Worm (Caenorhabditis elegans) whole organism, L1 larva: ENCODE results near the gene his-71.

Experiments
- C04F5.9 ChIP-seq: sonication (generic microtip); optimal IDR thresholded peaks from 2 replicates; lab custom pipeline; 2016; ENCODE audit warnings: missing genetic modification characterization, missing compliant biosample characterization
- C16A3.4 ChIP-seq: fragments of 150-350 bp; optimal IDR thresholded peaks from 2 replicates; lab custom pipeline; 2014; ENCODE audit warnings: missing biosample characterization, missing genetic modification characterization
- F16B12.6 ChIP-seq: fragments of 150-350 bp; optimal IDR thresholded peaks from 2 replicates; lab custom pipeline; 2014; ENCODE audit warnings: missing biosample characterization, missing genetic modification characterization
- alr-1 ChIP-seq: fragments of 200-800 bp; sonication (Bioruptor generic); optimal IDR thresholded peaks from 2 replicates; lab custom pipeline; 2018; ENCODE audit warnings: borderline replicate concordance, mild to moderate bottlenecking, missing genetic modification characterization, missing compliant biosample characterization
- aly-2 ChIP-seq: fragments of 150-350 bp; optimal IDR thresholded peaks from 2 replicates; lab custom pipeline; 2014; ENCODE audit warnings: missing biosample characterization, missing genetic modification characterization
- ama-1 ChIP-seq: fragments of 150-350 bp; optimal IDR thresholded peaks from 2 replicates; lab custom pipeline; 2014
- blmp-1 ChIP-seq: fragments of 150-350 bp; optimal IDR thresholded peaks from 2 replicates; lab custom pipeline; 2014; ENCODE audit warnings: missing biosample characterization, missing genetic modification characterization
- ceh-63 ChIP-seq: fragments of 200-800 bp; sonication (Bioruptor generic); optimal IDR thresholded peaks from 2 replicates; lab custom pipeline; 2018; ENCODE audit warnings: mild to moderate bottlenecking, missing genetic modification characterization, missing compliant biosample characterization
- ceh-8 ChIP-seq: fragments of 200-800 bp; sonication (Bioruptor generic); optimal IDR thresholded peaks from 2 replicates; lab custom pipeline; 2018; ENCODE audit warnings: mild to moderate bottlenecking, missing genetic modification characterization, moderate library complexity, missing compliant biosample characterization
- ceh-82 ChIP-seq, 3 experiments: fragments of 150-350 bp in 1 of 3; sonication (generic microtip) in 2 of 3; optimal IDR thresholded peaks; 2 replicates each; lab custom pipeline; 2014 to 2017; ENCODE audit warnings: missing biosample characterization in 3 of 3, missing genetic modification characterization in 3 of 3
- ceh-90 ChIP-seq: sonication (generic microtip); optimal IDR thresholded peaks from 2 replicates; lab custom pipeline; 2016; ENCODE audit warnings: missing genetic modification characterization, missing compliant biosample characterization
- ces-1 ChIP-seq: fragments of 150-350 bp; optimal IDR thresholded peaks from 2 replicates; lab custom pipeline; 2014; ENCODE audit warnings: missing biosample characterization, missing genetic modification reagents, missing genetic modification characterization
- dpl-1 ChIP-seq, 3 experiments: fragments of 150-350 bp in 2 of 3; sonication (generic microtip) in 1 of 3; optimal IDR thresholded peaks; 2 replicates each; lab custom pipeline; 2014 to 2017; ENCODE audit warnings: missing biosample characterization in 3 of 3, missing genetic modification characterization in 3 of 3, missing genetic modification reagents in 3 of 3
- efl-1 ChIP-seq, 4 experiments: fragments of 150-350 bp; optimal IDR thresholded peaks in 3 of 4; peaks in 1 of 4; 1 replicate in 1 of 4; 2 replicates in 3 of 4; lab custom pipeline; 2014; ENCODE audit warnings: missing biosample characterization in 2 of 4, missing genetic modification characterization in 2 of 4, missing genetic modification reagents in 2 of 4
- efl-3 ChIP-seq: fragments of 200-800 bp; sonication (Bioruptor generic); optimal IDR thresholded peaks from 2 replicates; lab custom pipeline; 2018; ENCODE audit warnings: mild to moderate bottlenecking, missing genetic modification characterization, missing compliant biosample characterization
- egl-13 ChIP-seq: sonication (generic microtip); optimal IDR thresholded peaks from 2 replicates; lab custom pipeline; 2016; ENCODE audit warnings: missing genotype, missing genetic modification reagents, missing genetic modification characterization, missing compliant biosample characterization
- egl-27 ChIP-seq, 2 experiments: fragments of 150-350 bp in 1 of 2; sonication (generic microtip); optimal IDR thresholded peaks; 3 replicates each; lab custom pipeline; 2017 to 2018; ENCODE audit warnings: missing biosample characterization in 2 of 2, missing genetic modification characterization in 2 of 2, missing genetic modification reagents in 2 of 2
- elt-2 ChIP-seq: sonication (generic microtip); optimal IDR thresholded peaks from 2 replicates; lab custom pipeline; 2016; ENCODE audit warnings: missing genetic modification characterization, mild to moderate bottlenecking, inconsistent platforms, missing compliant biosample characterization, missing genetic modification reagents
- elt-3 ChIP-seq, 6 experiments: fragments of 150-350 bp in 1 of 6; sonication (generic microtip); optimal IDR thresholded peaks; 2 replicates each; lab custom pipeline; 2017 to 2018; ENCODE audit warnings: missing biosample characterization in 6 of 6, missing genetic modification characterization in 6 of 6, inconsistent platforms in 1 of 6
- fkh-4 ChIP-seq: sonication (generic microtip); optimal IDR thresholded peaks from 2 replicates; lab custom pipeline; 2016; ENCODE audit warnings: missing compliant biosample characterization, missing genetic modification characterization, borderline replicate concordance
- fkh-8 ChIP-seq: sonication (generic microtip); optimal IDR thresholded peaks from 2 replicates; lab custom pipeline; 2016; ENCODE audit warnings: mild to moderate bottlenecking, missing genetic modification characterization, missing compliant biosample characterization
- fos-1 ChIP-seq: fragments of 150-350 bp; optimal IDR thresholded peaks from 2 replicates; lab custom pipeline; 2014; ENCODE audit warnings: missing biosample characterization, missing genetic modification characterization
- grh-1 ChIP-seq: fragments of 200-800 bp; sonication (Bioruptor generic); IDR thresholded peaks from 2 replicates; pipeline ENCODE4 v1.3.6; 2022; ENCODE audit warnings: missing genetic modification reagents, missing genetic modification characterization, missing compliant biosample characterization
- hlh-4 ChIP-seq: sonication (generic microtip); optimal IDR thresholded peaks from 2 replicates; lab custom pipeline; 2016; ENCODE audit warnings: mild to moderate bottlenecking, missing genetic modification characterization, missing compliant biosample characterization
- jun-1 ChIP-seq: fragments of 150-350 bp; optimal IDR thresholded peaks from 2 replicates; lab custom pipeline; 2014; ENCODE audit warnings: missing biosample characterization, missing genetic modification reagents, missing genetic modification characterization
- lin-13 ChIP-seq: fragments of 150-350 bp; optimal IDR thresholded peaks from 2 replicates; lab custom pipeline; 2014; ENCODE audit warnings: missing biosample characterization, missing genetic modification reagents, missing genetic modification characterization
- lin-14 ChIP-seq: fragments of 200-800 bp; sonication (Bioruptor generic); optimal IDR thresholded peaks from 2 replicates; lab custom pipeline; 2018; ENCODE audit warnings: mild to moderate bottlenecking, missing genetic modification characterization, moderate library complexity, missing compliant biosample characterization
- lin-15B ChIP-seq: fragments of 150-350 bp; sonication (generic microtip); optimal IDR thresholded peaks from 3 replicates; lab custom pipeline; 2014; ENCODE audit warnings: missing biosample characterization, missing genetic modification characterization
- lin-35 ChIP-seq, 2 experiments: fragments of 150-350 bp; optimal IDR thresholded peaks; 2 replicates each; lab custom pipeline; 2014; ENCODE audit warnings: missing biosample characterization in 2 of 2, missing genetic modification characterization in 2 of 2, missing genetic modification reagents in 2 of 2
- mdl-1 ChIP-seq, 2 experiments: fragments of 150-350 bp; optimal IDR thresholded peaks; 2 replicates each; lab custom pipeline; 2014 to 2017; ENCODE audit warnings: missing biosample characterization in 2 of 2, missing genetic modification characterization in 2 of 2, inconsistent platforms in 1 of 2
- mef-2 ChIP-seq: fragments of 150-350 bp; optimal IDR thresholded peaks from 2 replicates; lab custom pipeline; 2014; ENCODE audit warnings: missing biosample characterization, missing genetic modification characterization
- nhr-12 ChIP-seq: sonication (generic microtip); optimal IDR thresholded peaks from 2 replicates; lab custom pipeline; 2017; ENCODE audit warnings: missing biosample characterization, missing genetic modification characterization
- nhr-47 ChIP-seq: sonication (generic microtip); optimal IDR thresholded peaks from 2 replicates; lab custom pipeline; 2016; ENCODE audit warnings: mild to moderate bottlenecking, missing genetic modification characterization, moderate library complexity, missing compliant biosample characterization
- nhr-71 ChIP-seq: sonication (generic microtip); optimal IDR thresholded peaks from 2 replicates; lab custom pipeline; 2016; ENCODE audit warnings: mild to moderate bottlenecking, missing genetic modification characterization, moderate library complexity, missing compliant biosample characterization
- nhr-84 ChIP-seq: sonication (generic microtip); optimal IDR thresholded peaks from 2 replicates; lab custom pipeline; 2017; ENCODE audit warnings: missing biosample characterization, missing genetic modification characterization
- nhr-85 ChIP-seq: sonication (generic microtip); peaks from one replicate; lab custom pipeline; 2016; ENCODE audit warnings: missing genetic modification characterization, inconsistent platforms, missing compliant biosample characterization
- nhr-90 ChIP-seq: sonication (generic microtip); optimal IDR thresholded peaks from 2 replicates; lab custom pipeline; 2016; ENCODE audit warnings: mild to moderate bottlenecking, missing genetic modification characterization, missing compliant biosample characterization; ENCODE audit not compliant: poor library complexity
- pag-3 ChIP-seq: sonication (generic microtip); optimal IDR thresholded peaks from 2 replicates; lab custom pipeline; 2017; ENCODE audit warnings: missing genetic modification characterization, mild to moderate bottlenecking, missing compliant biosample characterization, antibody characterized with exemption, borderline replicate concordance; ENCODE audit not compliant: insufficient read depth
- pax-3 ChIP-seq: fragments of 200-800 bp; sonication (Bioruptor generic); optimal IDR thresholded peaks from 2 replicates; lab custom pipeline; 2018; ENCODE audit warnings: mild to moderate bottlenecking, missing genetic modification characterization, moderate library complexity, missing compliant biosample characterization
- rnt-1 ChIP-seq: sonication (generic microtip); optimal IDR thresholded peaks from 2 replicates; lab custom pipeline; 2016; ENCODE audit warnings: mild to moderate bottlenecking, missing genetic modification characterization, moderate library complexity, missing compliant biosample characterization
- snpc-4 ChIP-seq: fragments of 150-350 bp; optimal IDR thresholded peaks from 2 replicates; lab custom pipeline; 2014; ENCODE audit warnings: missing biosample characterization, missing genetic modification characterization
- snu-23 ChIP-seq: sonication (generic microtip); optimal IDR thresholded peaks from 2 replicates; lab custom pipeline; 2016; ENCODE audit warnings: missing genetic modification characterization, missing compliant biosample characterization
- sox-4 ChIP-seq: sonication (generic microtip); optimal IDR thresholded peaks from 2 replicates; lab custom pipeline; 2016; ENCODE audit warnings: missing genetic modification characterization, missing compliant biosample characterization
- sptf-1 ChIP-seq: fragments of 150-350 bp; optimal IDR thresholded peaks from 2 replicates; lab custom pipeline; 2014; ENCODE audit warnings: missing biosample characterization, missing genetic modification characterization
- unc-130 ChIP-seq: fragments of 150-350 bp; optimal IDR thresholded peaks from 2 replicates; lab custom pipeline; 2017; ENCODE audit warnings: missing biosample characterization, missing genetic modification characterization, inconsistent platforms
- unc-30 ChIP-seq: sonication (generic microtip); optimal IDR thresholded peaks from 2 replicates; lab custom pipeline; 2017; ENCODE audit warnings: missing biosample characterization, missing genetic modification characterization
- unc-62 ChIP-seq: fragments of 150-350 bp; optimal IDR thresholded peaks from 2 replicates; lab custom pipeline; 2014; ENCODE audit warnings: missing biosample characterization, missing genetic modification reagents, missing genetic modification characterization
- zip-4 ChIP-seq: fragments of 200-800 bp; sonication (Bioruptor generic); optimal IDR thresholded peaks from 2 replicates; lab custom pipeline; 2018; ENCODE audit warnings: mild to moderate bottlenecking, missing genetic modification characterization, moderate library complexity, missing compliant biosample characterization
- ztf-11 ChIP-seq, 2 experiments: sonication (generic microtip); optimal IDR thresholded peaks; 2 replicates each; lab custom pipeline; 2016 to 2017; ENCODE audit warnings: missing genetic modification characterization in 2 of 2, missing biosample characterization in 1 of 2, missing compliant biosample characterization in 1 of 2

The his-71 gene

ce11 chrX:8019665-8020064, 37.8 kb upstream of the his-71 start (continued):
- TF ChIP-seq ztf-11 (tag; optimal IDR thresholded peaks at IDR 0.05; lab: Kevin White, UChicago), result peak in 1 of 2 experiments; percentile 33
- peak in 1 of 2 experiments; percentile 22 for TF ChIP-seq egl-27 (tag; optimal IDR thresholded peaks at IDR 0.05; lab: Kevin White, UChicago)
- no peak for TF ChIP-seq unc-62 (GFP tag; lab: Kevin White, UChicago)
- TF ChIP-seq ceh-82 (tag; optimal IDR thresholded peaks at IDR 0.05; lab: Kevin White, UChicago), result peak; percentile 48 to 84 (median 58)
- peak; percentile 43 for TF ChIP-seq zip-4 (GFP tag; lab: Kevin White, UChicago)
- TF ChIP-seq ceh-90 (tag; lab: Kevin White, UChicago), result no peak
- peak; percentile 76 for TF ChIP-seq egl-13
- no peak for TF ChIP-seq nhr-84 (tag; lab: Kevin White, UChicago)
- TF ChIP-seq hlh-4, result no peak
- no peak for TF ChIP-seq efl-3 (GFP tag; lab: Kevin White, UChicago)
- peak; percentile 11 for TF ChIP-seq snpc-4
- TF ChIP-seq nhr-12 (tag; lab: Kevin White, UChicago), result no peak
- peak; percentile 30 for TF ChIP-seq ceh-8 (GFP tag; lab: Kevin White, UChicago)
- peak; percentile 66 for TF ChIP-seq pax-3 (tag; lab: Kevin White, UChicago)
- peak; percentile 47 for TF ChIP-seq ceh-63 (GFP tag; lab: Kevin White, UChicago)
- 0 out of 2 replicates have a peak, but pooled peaks have one; percentile 37 for TF ChIP-seq grh-1 (GFP tag; lab: Robert Waterston, UW)
- peak; percentile 58 for TF ChIP-seq mef-2 (tag; lab: Kevin White, UChicago)
- TF ChIP-seq fkh-8 (tag; lab: Kevin White, UChicago), result peak; percentile 92
- TF ChIP-seq lin-15B (tag; lab: Kevin White, UChicago), result no peak
- TF ChIP-seq jun-1 (tag; lab: Kevin White, UChicago), result peak; percentile 80
- TF ChIP-seq fos-1 (tag; lab: Kevin White, UChicago), result peak; percentile 61
- no peak for TF ChIP-seq alr-1
- TF ChIP-seq elt-2 (tag; lab: Kevin White, UChicago), result peak; percentile 62
- peak; percentile 99 for TF ChIP-seq lin-14 (GFP tag; lab: Kevin White, UChicago)
- peak; percentile 67 for TF ChIP-seq sox-4 (tag; lab: Kevin White, UChicago)
- TF ChIP-seq lin-13 (GFP tag; lab: Kevin White, UChicago), result peak; percentile 82
- TF ChIP-seq C04F5.9 (tag; lab: Kevin White, UChicago), result no peak
- TF ChIP-seq F16B12.6, result no peak
- no peak for TF ChIP-seq sptf-1 (tag; lab: Kevin White, UChicago)
- no peak for TF ChIP-seq aly-2 (tag; lab: Kevin White, UChicago)
- TF ChIP-seq nhr-47 (tag; lab: Kevin White, UChicago), result peak; percentile 86

- TF ChIP-seq snu-23 (GFP tag; lab: Kevin White, UChicago), result peak; percentile 64
- TF ChIP-seq unc-130 (tag; lab: Kevin White, UChicago), result peak; percentile 43
- TF ChIP-seq mdl-1 (tag; optimal IDR thresholded peaks at IDR 0.05; lab: Kevin White, UChicago), result peak in 1 of 2 experiments; percentile 74
- no peak for TF ChIP-seq aly-2 (tag; lab: Kevin White, UChicago)
- TF ChIP-seq dpl-1 (GFP tag; optimal IDR thresholded peaks at IDR 0.05; lab: Kevin White, UChicago), result peak in 1 of 3 experiments; percentile 16
- no peak for TF ChIP-seq fkh-4 (tag; lab: Kevin White, UChicago)
- no peak for TF ChIP-seq efl-1 (optimal IDR thresholded peaks at IDR 0.05; lab: Kevin White, UChicago)
- peak in 1 of 2 experiments; percentile 55 for TF ChIP-seq efl-1 (GFP tag; optimal IDR thresholded peaks at IDR 0.05 in 1 of 2; lab: Kevin White, UChicago)
- TF ChIP-seq zip-4 (GFP tag; lab: Kevin White, UChicago), result no peak
- TF ChIP-seq C16A3.4 (tag; lab: Kevin White, UChicago), result peak; percentile 47
- TF ChIP-seq nhr-85 (tag; lab: Kevin White, UChicago), result peak; percentile 73
- peak; percentile 65 for TF ChIP-seq nhr-71
- TF ChIP-seq nhr-90 (tag; lab: Kevin White, UChicago), result peak; percentile 20
- TF ChIP-seq pag-3 (tag; lab: Kevin White, UChicago), result peak; percentile 51
- peak in 1 of 2 experiments; percentile 62 for TF ChIP-seq lin-35 (GFP tag; optimal IDR thresholded peaks at IDR 0.05; lab: Kevin White, UChicago)
- peak; percentile 10 for TF ChIP-seq ama-1
- peak; percentile 2 for TF ChIP-seq blmp-1 (tag; lab: Kevin White, UChicago)
- peak; percentile 85 for TF ChIP-seq lin-14 (GFP tag; lab: Kevin White, UChicago)
- peak; percentile 44 for TF ChIP-seq rnt-1 (tag; lab: Kevin White, UChicago)
- TF ChIP-seq elt-3 (tag; optimal IDR thresholded peaks at IDR 0.05; lab: Kevin White, UChicago), result peak in 3 of 6 experiments; percentile 14 to 43 (median 18)
- TF ChIP-seq fos-1 (tag; lab: Kevin White, UChicago), result no peak
- TF ChIP-seq ceh-82 (tag; optimal IDR thresholded peaks at IDR 0.05; lab: Kevin White, UChicago), result no peak
- TF ChIP-seq grh-1 (GFP tag; lab: Robert Waterston, UW), result no peak
- TF ChIP-seq pax-3 (tag; lab: Kevin White, UChicago), result no peak
- peak; percentile 9 for TF ChIP-seq nhr-47 (tag; lab: Kevin White, UChicago)
- no peak for TF ChIP-seq unc-30 (tag; lab: Kevin White, UChicago)
- no peak for TF ChIP-seq ces-1 (GFP tag; lab: Kevin White, UChicago)
These were observed 36.6 kb upstream of the his-71 start for ce11 chrX:8018441-8018840.
